Worm (Caenorhabditis elegans): ENCODE measurements around the gene F52G3.1.

The F52G3.1 gene

DNA sequence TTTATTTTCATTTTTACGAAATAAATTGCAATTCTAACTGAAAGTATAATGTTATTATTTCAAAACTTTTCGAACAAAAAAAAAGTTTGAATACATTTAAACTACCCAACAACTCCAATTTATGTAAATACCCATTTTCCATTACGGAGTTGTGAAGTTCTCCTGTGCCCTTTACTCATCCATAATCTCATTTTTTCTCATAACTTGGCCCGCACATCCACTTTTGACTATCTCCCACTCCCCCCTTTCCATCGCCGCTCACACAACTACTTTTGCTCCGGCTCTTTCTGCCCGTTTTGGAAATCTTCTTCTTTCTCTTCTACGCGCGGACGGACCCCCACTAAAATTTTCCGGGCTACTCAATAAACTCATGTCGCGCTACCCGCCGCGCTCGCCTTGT lies 1.0 kb upstream of the F52G3.1 start:
- TF ChIP-seq tab-1 (GFP tag; IDR thresholded peaks at IDR 0.05), result no peak
- TF ChIP-seq ztf-29 (GFP tag; IDR thresholded peaks at IDR 0.05), result no peak

DNA sequence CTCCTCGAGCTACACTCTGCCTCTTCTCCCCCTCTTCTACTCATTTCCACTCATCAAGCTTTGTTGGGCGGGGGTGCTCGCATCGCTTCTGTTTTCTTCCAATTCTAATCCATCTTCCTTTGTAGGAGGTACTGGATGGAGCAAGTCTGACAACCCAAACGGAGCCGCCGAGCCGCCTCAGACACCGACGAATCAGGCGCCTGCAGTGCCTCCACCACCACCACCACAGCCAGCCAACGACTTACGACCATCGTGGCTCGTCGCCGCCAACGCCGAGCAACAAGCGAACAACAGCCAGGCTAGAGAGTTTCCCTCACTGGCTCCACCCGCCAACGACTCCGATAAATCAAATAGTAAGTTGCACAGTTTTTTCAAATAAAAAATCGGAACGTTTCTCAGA lies 2.2 kb downstream of the F52G3.1 start:
- TF ChIP-seq ztf-23 (GFP tag; IDR thresholded peaks at IDR 0.05), result 0 out of 2 replicates have a peak, but pooled peaks have one; percentile 16
- TF ChIP-seq T22C8.4 (GFP tag; IDR thresholded peaks at IDR 0.05), result no peak

ce11 chrX:16967813-16968212 lies 4.1 kb downstream of the F52G3.1 start:
- no peak for TF ChIP-seq ref-1 (GFP tag; conservative IDR thresholded peaks at IDR 0.05)
- TF ChIP-seq tab-1 (GFP tag; IDR thresholded peaks at IDR 0.05), result no peak
- no peak for TF ChIP-seq T22C8.4 (GFP tag; IDR thresholded peaks at IDR 0.05)
- no peak for TF ChIP-seq med-1 (GFP tag; optimal IDR thresholded peaks at IDR 0.05; ENCODE audit: insufficient read depth)
- TF ChIP-seq ztf-23 (GFP tag; IDR thresholded peaks at IDR 0.05), result no peak
- TF ChIP-seq ztf-29 (GFP tag; IDR thresholded peaks at IDR 0.05), result no peak
- TF ChIP-seq flt-1 (GFP tag; IDR thresholded peaks at IDR 0.05), result no peak
- TF ChIP-seq cog-1 (tag; optimal IDR thresholded peaks at IDR 0.05), result no peak
- no peak for TF ChIP-seq klf-2 (GFP tag; conservative IDR thresholded peaks at IDR 0.05)

DNA sequence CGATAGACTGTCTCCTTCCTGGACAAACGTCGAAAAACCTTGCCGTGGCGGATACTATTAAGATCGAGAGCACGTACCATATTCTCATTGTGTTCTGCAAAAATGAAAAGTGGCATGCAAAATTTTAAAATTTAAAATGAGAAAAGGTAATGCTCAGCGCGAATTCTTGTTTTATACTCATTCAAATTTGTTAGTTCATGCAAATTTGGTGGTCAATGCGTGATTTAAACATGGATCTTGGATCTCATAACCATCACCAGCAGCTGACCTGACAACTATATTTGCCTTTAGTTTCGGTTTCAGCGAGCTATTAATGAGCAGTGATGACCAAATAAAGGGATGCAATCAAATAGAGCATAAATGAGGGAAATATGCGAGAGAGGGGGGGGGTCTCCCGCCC lies 12.4 kb downstream of the F52G3.1 start, which contains the start of gene F52G3.5:
Gene F52G3.5, minus strand, starts transcription at position 101 of the 400 bp plus-strand sequence.
- TF ChIP-seq ref-1 (GFP tag; conservative IDR thresholded peaks at IDR 0.05) (no peak), flt-1 (GFP tag; IDR thresholded peaks at IDR 0.05) (no peak), ztf-29 (GFP tag; IDR thresholded peaks at IDR 0.05) (no peak), ztf-23 (GFP tag; IDR thresholded peaks at IDR 0.05) (no peak), klf-2 (GFP tag; conservative IDR thresholded peaks at IDR 0.05) (no peak), tab-1 (GFP tag; IDR thresholded peaks at IDR 0.05) (no peak), T22C8.4 (GFP tag; IDR thresholded peaks at IDR 0.05) (no peak), med-1 (GFP tag; optimal IDR thresholded peaks at IDR 0.05; ENCODE audit: insufficient read depth) (no peak), cog-1 (tag; optimal IDR thresholded peaks at IDR 0.05) (no peak)

DNA sequence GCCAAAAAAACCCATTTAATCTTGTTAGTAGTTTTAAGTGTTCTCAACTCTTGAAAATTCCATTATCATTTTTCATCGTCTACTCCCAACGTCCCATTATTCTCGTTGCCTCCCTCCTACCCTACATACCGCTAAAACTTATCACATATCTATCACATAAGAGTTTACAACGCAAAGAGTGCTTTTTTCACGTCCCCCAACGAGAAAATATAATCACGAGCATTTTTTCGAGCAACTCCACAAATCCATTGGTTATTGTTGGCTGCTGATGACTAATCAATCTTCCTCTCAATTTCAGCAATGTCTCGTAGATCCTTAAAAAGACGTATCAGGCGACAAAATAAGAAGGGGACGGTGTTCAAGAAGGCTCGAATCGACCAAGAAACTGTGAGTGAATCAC lies 14.6 kb downstream of the F52G3.1 start, which contains the start of gene mbl-1:
Gene mbl-1, plus strand, starts transcription at position 301 of the 400 bp plus-strand sequence.
- TF ChIP-seq tab-1 (GFP tag; IDR thresholded peaks at IDR 0.05) (no peak), klf-2 (GFP tag; conservative IDR thresholded peaks at IDR 0.05) (no peak), med-1 (GFP tag; optimal IDR thresholded peaks at IDR 0.05; ENCODE audit: insufficient read depth) (no peak), ztf-29 (GFP tag; IDR thresholded peaks at IDR 0.05) (no peak), flt-1 (GFP tag; IDR thresholded peaks at IDR 0.05) (no peak), ref-1 (GFP tag; conservative IDR thresholded peaks at IDR 0.05) (no peak), ztf-23 (GFP tag; IDR thresholded peaks at IDR 0.05) (no peak), T22C8.4 (GFP tag; IDR thresholded peaks at IDR 0.05) (no peak)

DNA sequence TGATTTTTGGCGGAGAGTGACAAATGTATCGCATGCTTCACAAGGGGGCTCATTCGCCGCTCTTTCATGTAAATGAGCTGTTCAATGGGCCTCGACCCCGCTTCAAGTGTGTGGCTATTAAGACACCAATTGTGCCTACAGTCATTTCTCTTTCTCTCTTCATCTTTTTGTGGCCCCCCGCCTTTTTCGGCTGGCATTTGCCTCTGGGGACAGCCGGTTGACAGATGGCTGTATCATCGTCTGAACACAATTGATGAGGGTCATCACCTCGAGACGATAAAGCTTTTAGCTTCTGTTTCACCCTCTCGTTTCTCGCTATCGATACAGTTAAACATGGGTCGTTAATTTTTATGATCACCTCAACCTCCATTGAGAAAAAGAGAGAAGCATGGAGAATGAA lies 24.7 kb downstream of the F52G3.1 start:
- TF ChIP-seq T22C8.4 (GFP tag; IDR thresholded peaks at IDR 0.05) (no peak), klf-2 (GFP tag; conservative IDR thresholded peaks at IDR 0.05) (no peak)

- TF ChIP-seq med-1 (GFP tag; optimal IDR thresholded peaks at IDR 0.05; ENCODE audit: insufficient read depth) (no peak), cog-1 (tag; optimal IDR thresholded peaks at IDR 0.05) (no peak), klf-2 (GFP tag; conservative IDR thresholded peaks at IDR 0.05) (no peak), ztf-23 (GFP tag; IDR thresholded peaks at IDR 0.05) (no peak), ztf-29 (GFP tag; IDR thresholded peaks at IDR 0.05) (no peak), T22C8.4 (GFP tag; IDR thresholded peaks at IDR 0.05) (no peak)
Measured at ce11 chrX:16991437-16991836, 27.8 kb downstream of the F52G3.1 start.

ce11 chrX:16993524-16993923 lies 29.9 kb downstream of the F52G3.1 start:
- TF ChIP-seq ztf-23 (GFP tag; IDR thresholded peaks at IDR 0.05) (no peak), ztf-29 (GFP tag; IDR thresholded peaks at IDR 0.05) (no peak), ref-1 (GFP tag; conservative IDR thresholded peaks at IDR 0.05) (no peak), T22C8.4 (GFP tag; IDR thresholded peaks at IDR 0.05) (no peak), flt-1 (GFP tag; IDR thresholded peaks at IDR 0.05) (no peak), tab-1 (GFP tag; IDR thresholded peaks at IDR 0.05) (no peak), klf-2 (GFP tag; conservative IDR thresholded peaks at IDR 0.05) (no peak), med-1 (GFP tag; optimal IDR thresholded peaks at IDR 0.05; ENCODE audit: insufficient read depth) (no peak), cog-1 (tag; optimal IDR thresholded peaks at IDR 0.05) (no peak)

- no peak for TF ChIP-seq klf-2 (GFP tag; conservative IDR thresholded peaks at IDR 0.05)
- TF ChIP-seq cog-1 (tag; optimal IDR thresholded peaks at IDR 0.05), result no peak
- no peak for TF ChIP-seq med-1 (GFP tag; optimal IDR thresholded peaks at IDR 0.05; ENCODE audit: insufficient read depth)
- no peak for TF ChIP-seq T22C8.4 (GFP tag; IDR thresholded peaks at IDR 0.05)
- no peak for TF ChIP-seq flt-1 (GFP tag; IDR thresholded peaks at IDR 0.05)
- no peak for TF ChIP-seq ref-1 (GFP tag; conservative IDR thresholded peaks at IDR 0.05)
- TF ChIP-seq ztf-29 (GFP tag; IDR thresholded peaks at IDR 0.05), result no peak
- TF ChIP-seq tab-1 (GFP tag; IDR thresholded peaks at IDR 0.05), result no peak
- no peak for TF ChIP-seq ztf-23 (GFP tag; IDR thresholded peaks at IDR 0.05)
Measured at ce11 chrX:16994417-16994816, 30.7 kb downstream of the F52G3.1 start.

- TF ChIP-seq tab-1 (GFP tag; IDR thresholded peaks at IDR 0.05) (no peak), med-1 (GFP tag; optimal IDR thresholded peaks at IDR 0.05; ENCODE audit: insufficient read depth) (no peak), flt-1 (GFP tag; IDR thresholded peaks at IDR 0.05) (no peak), ref-1 (GFP tag; conservative IDR thresholded peaks at IDR 0.05) (no peak), klf-2 (GFP tag; conservative IDR thresholded peaks at IDR 0.05) (no peak), ztf-29 (GFP tag; IDR thresholded peaks at IDR 0.05) (no peak), T22C8.4 (GFP tag; IDR thresholded peaks at IDR 0.05) (no peak), cog-1 (tag; optimal IDR thresholded peaks at IDR 0.05) (no peak), ztf-23 (GFP tag; IDR thresholded peaks at IDR 0.05) (no peak)
Measured at ce11 chrX:16995149-16995885, 31.6 kb downstream of the F52G3.1 start.
